Fruit fly (Drosophila melanogaster): ENCODE results near the gene Ir7f.
A peak's percentile ranks its signal among the peaks of the same experiment; 100 is the strongest.

Gene Ir7f

dm6 chrX:7908239-7909068 lies 24.6 kb upstream of the Ir7f start, which contains the start of the genes dpr14 and spidey (continued):
- peak; percentile 81 for TF ChIP-seq CG1647 (GFP tag; optimal IDR thresholded peaks at IDR 0.05)
- TF ChIP-seq CG9797 (GFP tag; optimal IDR thresholded peaks at IDR 0.05) = peak; percentile 22
- TF ChIP-seq seq (GFP tag; IDR thresholded peaks at IDR 0.05) = peak; percentile 95
- peak; percentile 56 for TF ChIP-seq CG3065 (GFP tag; optimal IDR thresholded peaks at IDR 0.05)
- peak; percentile 80 for TF ChIP-seq CG6175 (GFP tag; IDR thresholded peaks at IDR 0.05)
- TF ChIP-seq Side (GFP tag; optimal IDR thresholded peaks at IDR 0.05) = peak; percentile 87
- TF ChIP-seq CG10274 (GFP tag; optimal IDR thresholded peaks at IDR 0.05) = peak; percentile 69
- TF ChIP-seq nerfin-1 (tag; optimal IDR thresholded peaks at IDR 0.05) = peak; percentile 86
- peak; percentile 89 for TF ChIP-seq Taf1 (GFP tag; IDR thresholded peaks at IDR 0.05)
- peak; percentile 86 for TF ChIP-seq maf-S (GFP tag; optimal IDR thresholded peaks at IDR 0.05)
- TF ChIP-seq CG6654 (GFP tag; optimal IDR thresholded peaks at IDR 0.05) = peak; percentile 74
- peak; percentile 91 for TF ChIP-seq Atf6 (GFP tag; IDR thresholded peaks at IDR 0.05)
- TF ChIP-seq h (optimal IDR thresholded peaks at IDR 0.05) = no peak
- peak; percentile 77 for TF ChIP-seq CG1529 (GFP tag; optimal IDR thresholded peaks at IDR 0.05)
- peak; percentile 71 for TF ChIP-seq lbe (GFP tag; optimal IDR thresholded peaks at IDR 0.05)
- peak; percentile 87 for TF ChIP-seq schlank (tag; optimal IDR thresholded peaks at IDR 0.05)
- TF ChIP-seq odd (GFP tag; optimal IDR thresholded peaks at IDR 0.05) = peak; percentile 84
- TF ChIP-seq CG6765 (GFP tag; optimal IDR thresholded peaks at IDR 0.05) = peak; percentile 90
- peak; percentile 66 for TF ChIP-seq CG17802 (tag; optimal IDR thresholded peaks at IDR 0.05)
- TF ChIP-seq Antp (GFP tag; optimal IDR thresholded peaks at IDR 0.05) = peak; percentile 82
- TF ChIP-seq sima (GFP tag; optimal IDR thresholded peaks at IDR 0.05) = peak; percentile 47
- peak; percentile 9 for TF ChIP-seq CG15479 (GFP tag; optimal IDR thresholded peaks at IDR 0.05)
- TF ChIP-seq chm (GFP tag; IDR thresholded peaks at IDR 0.05) = peak; percentile 75
- TF ChIP-seq vvl (GFP tag; IDR thresholded peaks at IDR 0.05) = peak; percentile 93
- TF ChIP-seq dimm (GFP tag; IDR thresholded peaks at IDR 0.05) = peak; percentile 70; the same call in 1 of the 2 replicates
- TF ChIP-seq pho (GFP tag; optimal IDR thresholded peaks at IDR 0.05) = peak; percentile 86
- no peak for TF ChIP-seq corto (GFP tag; optimal IDR thresholded peaks at IDR 0.05)
- TF ChIP-seq BtbVII (GFP tag; optimal IDR thresholded peaks at IDR 0.05) = peak; percentile 91
- TF ChIP-seq exex (tag; optimal IDR thresholded peaks at IDR 0.05) = peak; percentile 80
- peak; percentile 86 for TF ChIP-seq CG11247 (GFP tag; IDR thresholded peaks at IDR 0.05)
- TF ChIP-seq tio (GFP tag; optimal IDR thresholded peaks at IDR 0.05) = no peak
- peak; percentile 79 for TF ChIP-seq Mes4 (GFP tag; optimal IDR thresholded peaks at IDR 0.05)
- TF ChIP-seq TFAM (GFP tag; optimal IDR thresholded peaks at IDR 0.05) = peak; percentile 50
- peak; percentile 79 for TF ChIP-seq NC2α (GFP tag; optimal IDR thresholded peaks at IDR 0.05)
- TF ChIP-seq CG7357 (GFP tag; IDR thresholded peaks at IDR 0.05) = peak; percentile 79
- peak; percentile 93 for TF ChIP-seq Ptx1 (GFP tag; IDR thresholded peaks at IDR 0.05)
- TF ChIP-seq bbx (GFP tag; IDR thresholded peaks at IDR 0.05; ENCODE audit: partially characterized antibody) = no peak
- TF ChIP-seq B-H2 (GFP tag; optimal IDR thresholded peaks at IDR 0.05) = peak; percentile 90
- peak; percentile 92 for TF ChIP-seq sob (GFP tag; IDR thresholded peaks at IDR 0.05)
- peak; percentile 26 for TF ChIP-seq slou (GFP tag; optimal IDR thresholded peaks at IDR 0.05)
- TF ChIP-seq CG5180 (GFP tag; optimal IDR thresholded peaks at IDR 0.05) = peak; percentile 74
- TF ChIP-seq Kr (GFP tag; optimal IDR thresholded peaks at IDR 0.05) = no peak
- TF ChIP-seq CG10431 (GFP tag; optimal IDR thresholded peaks at IDR 0.05) = peak; percentile 75
- peak; percentile 72 for TF ChIP-seq CG5953 (GFP tag; IDR thresholded peaks at IDR 0.05)
- TF ChIP-seq CG9609 (GFP tag; optimal IDR thresholded peaks at IDR 0.05) = peak; percentile 84
- peak; percentile 69 for TF ChIP-seq CG4404 (GFP tag; IDR thresholded peaks at IDR 0.05)
- peak; percentile 89 for TF ChIP-seq crol (GFP tag; IDR thresholded peaks at IDR 0.05)
- TF ChIP-seq CG17829 (tag; optimal IDR thresholded peaks at IDR 0.05) = peak; percentile 90
- TF ChIP-seq Tbp (GFP tag; optimal IDR thresholded peaks at IDR 0.05) = no peak
- peak; percentile 51 for TF ChIP-seq CG13123 (GFP tag; optimal IDR thresholded peaks at IDR 0.05)
